Fruit fly (Drosophila melanogaster) whole organism, embryonic: ENCODE results near the gene CG16812.

Experiments used
- Ada2b ChIP-seq: fragments of 200-800 bp; sonication (Bioruptor generic); IDR thresholded peaks from 2 replicates; pipeline ENCODE4 v1.3.6; 2022; ENCODE audit warnings: missing biosample characterization, missing genetic modification characterization
- CG10267 ChIP-seq: fragments of 200-800 bp; sonication (Bioruptor generic); optimal IDR thresholded peaks from 2 replicates; lab custom pipeline; 2018; ENCODE audit warnings: missing biosample characterization, mild to moderate bottlenecking, missing genetic modification characterization, moderate library complexity
- CG10979 ChIP-seq: fragments of 200-800 bp; sonication (Bioruptor generic); optimal IDR thresholded peaks from 2 replicates; lab custom pipeline; 2018; ENCODE audit warnings: missing biosample characterization, mild to moderate bottlenecking, missing genetic modification characterization, moderate library complexity
- CG14050 ChIP-seq: fragments of 200-800 bp; sonication (Bioruptor generic); IDR thresholded peaks from 3 replicates; pipeline ENCODE4 v1.3.6; 2022; ENCODE audit warnings: missing biosample characterization, missing genetic modification characterization
- CG14860 ChIP-seq: fragments of 200-800 bp; sonication (Bioruptor generic); IDR thresholded peaks from 3 replicates; pipeline ENCODE4 v1.3.6; 2022; ENCODE audit warnings: missing biosample characterization, missing genetic modification characterization; ENCODE audit not compliant: partially characterized antibody
- CG15479 ChIP-seq: fragments of 200-800 bp; sonication (Bioruptor generic); optimal IDR thresholded peaks from 3 replicates; lab custom pipeline; 2019; ENCODE audit warnings: missing biosample characterization, mild to moderate bottlenecking, missing genetic modification characterization, moderate library complexity
- CG17568 ChIP-seq: fragments of 200-800 bp; sonication (Bioruptor generic); optimal IDR thresholded peaks from 2 replicates; lab custom pipeline; 2018; ENCODE audit warnings: missing biosample characterization, mild to moderate bottlenecking, missing genetic modification characterization, moderate library complexity
- CG17829 ChIP-seq: fragments of 200-800 bp; optimal IDR thresholded peaks from 2 replicates; lab custom pipeline; 2019; ENCODE audit warnings: missing biosample characterization, mild to moderate bottlenecking, missing genetic modification characterization, moderate library complexity
- CG1792 ChIP-seq: fragments of 200-800 bp; sonication (Bioruptor generic); optimal IDR thresholded peaks from 2 replicates; lab custom pipeline; 2016; ENCODE audit warnings: missing biosample characterization, missing genetic modification characterization
- CG18476 ChIP-seq: fragments of 200-800 bp; sonication (Bioruptor generic); optimal IDR thresholded peaks from 2 replicates; lab custom pipeline; 2016; ENCODE audit warnings: missing biosample characterization, mild to moderate bottlenecking, missing genetic modification characterization
- CG2712 ChIP-seq: fragments of 200-800 bp; optimal IDR thresholded peaks from 3 replicates; lab custom pipeline; 2019; ENCODE audit warnings: missing biosample characterization, mild to moderate bottlenecking, missing genetic modification characterization, moderate library complexity
- CG3163 ChIP-seq: fragments of 200-800 bp; sonication (Bioruptor generic); optimal IDR thresholded peaks from 3 replicates; lab custom pipeline; 2016; ENCODE audit warnings: missing biosample characterization, missing genetic modification characterization
- CG32767 ChIP-seq: fragments of 200-800 bp; sonication (Bioruptor generic); IDR thresholded peaks from 2 replicates; pipeline ENCODE4 v1.3.6; 2022; ENCODE audit warnings: missing biosample characterization, missing genetic modification characterization
- CG43689 ChIP-seq: fragments of 200-800 bp; sonication (Bioruptor generic); IDR thresholded peaks from 2 replicates; pipeline ENCODE4 v1.3.6; 2022; ENCODE audit warnings: missing biosample characterization, missing genetic modification characterization
- CG4404 ChIP-seq: fragments of 200-800 bp; sonication (Bioruptor generic); IDR thresholded peaks from 2 replicates; pipeline ENCODE4 v1.3.6; 2022; ENCODE audit warnings: missing biosample characterization, missing genetic modification characterization
- CG6765 ChIP-seq: fragments of 200-800 bp; sonication (Bioruptor generic); optimal IDR thresholded peaks from 3 replicates; lab custom pipeline; 2017; ENCODE audit warnings: missing biosample characterization, mild to moderate bottlenecking, missing genetic modification characterization
- CrebB ChIP-seq: fragments of 200-800 bp; sonication (Bioruptor generic); optimal IDR thresholded peaks from 3 replicates; lab custom pipeline; 2018; ENCODE audit warnings: missing biosample characterization, mild to moderate bottlenecking, missing genetic modification characterization
- Ets65A ChIP-seq: fragments of 200-800 bp; sonication (Bioruptor generic); peaks from one replicate; lab custom pipeline; 2016; ENCODE audit warnings: missing biosample characterization, missing genetic modification characterization
- Jarid2 ChIP-seq: fragments of 200-800 bp; sonication (Bioruptor generic); optimal IDR thresholded peaks from 3 replicates; lab custom pipeline; 2017; ENCODE audit warnings: mild to moderate bottlenecking, missing biosample characterization, missing genetic modification reagents, missing genetic modification characterization
- Kr ChIP-seq: fragments of 200-800 bp; sonication (Bioruptor generic); optimal IDR thresholded peaks from 2 replicates; lab custom pipeline; 2017; ENCODE audit warnings: missing biosample characterization, mild to moderate bottlenecking, missing genetic modification characterization
- cad ChIP-seq: fragments of >200 bp; optimal IDR thresholded peaks from 2 replicates; lab custom pipeline; 2017; ENCODE audit warnings: missing biosample characterization, missing genetic modification characterization
- chif ChIP-seq, 2 experiments: fragments of 200-800 bp; sonication (Bioruptor generic); optimal IDR thresholded peaks; 3 replicates each; lab custom pipeline; 2016; ENCODE audit warnings: missing biosample characterization in 2 of 2, missing genetic modification characterization in 2 of 2
- da ChIP-seq: fragments of 200-800 bp; sonication (Bioruptor generic); optimal IDR thresholded peaks from 2 replicates; lab custom pipeline; 2016; ENCODE audit warnings: missing biosample characterization, missing genetic modification characterization
- disco-r ChIP-seq: fragments of 200-800 bp; sonication (Bioruptor generic); optimal IDR thresholded peaks from 2 replicates; lab custom pipeline; 2016; ENCODE audit warnings: missing biosample characterization, missing genetic modification characterization
- nom ChIP-seq: fragments of 200-800 bp; sonication (Bioruptor generic); optimal IDR thresholded peaks from 2 replicates; lab custom pipeline; 2017; ENCODE audit warnings: missing biosample characterization, missing genetic modification characterization, mild to moderate bottlenecking, moderate library complexity, missing genetic modification reagents
- p53 ChIP-seq: fragments of 200-800 bp; sonication (Bioruptor generic); optimal IDR thresholded peaks from 2 replicates; lab custom pipeline; 2016; ENCODE audit warnings: missing biosample characterization, missing genetic modification characterization
- pb ChIP-seq: fragments of 200-800 bp; sonication (Bioruptor generic); optimal IDR thresholded peaks from 3 replicates; lab custom pipeline; 2016; ENCODE audit warnings: missing biosample characterization, missing genetic modification characterization
- pros ChIP-seq: fragments of 200-800 bp; sonication (Bioruptor generic); optimal IDR thresholded peaks from 3 replicates; lab custom pipeline; 2019; ENCODE audit warnings: missing biosample characterization, mild to moderate bottlenecking, missing genetic modification characterization, moderate library complexity
- sc ChIP-seq, 3 experiments: fragments of >200 bp in 2 of 3; fragments of 200-800 bp in 1 of 3; sonication (Bioruptor generic) in 1 of 3; optimal IDR thresholded peaks; 2 replicates in 2 of 3; 3 replicates in 1 of 3; lab custom pipeline; 2017; ENCODE audit warnings: mild to moderate bottlenecking in 1 of 3, missing biosample characterization in 1 of 3, missing genetic modification characterization in 1 of 3, missing genetic modification reagents in 1 of 3
- slou ChIP-seq: fragments of 200-800 bp; sonication (Bioruptor generic); optimal IDR thresholded peaks from 3 replicates; lab custom pipeline; 2016; ENCODE audit warnings: missing biosample characterization, missing genetic modification characterization
- sna ChIP-seq: fragments of 200-800 bp; sonication (Bioruptor generic); IDR thresholded peaks from 2 replicates; pipeline ENCODE4 v1.3.6; 2022; ENCODE audit warnings: missing biosample characterization, missing genetic modification characterization; ENCODE audit not compliant: partially characterized antibody
- sr ChIP-seq: fragments of 200-800 bp; sonication (Bioruptor generic); IDR thresholded peaks from 3 replicates; pipeline ENCODE4 v1.3.6; 2022; ENCODE audit warnings: missing biosample characterization, missing genetic modification characterization
- tll ChIP-seq, 2 experiments: fragments of 200-800 bp in 1 of 2; fragments of >200 bp in 1 of 2; sonication (Bioruptor generic) in 1 of 2; optimal IDR thresholded peaks; 2 replicates each; lab custom pipeline; 2017 to 2019; ENCODE audit warnings: missing biosample characterization in 2 of 2, missing genetic modification characterization in 2 of 2, mild to moderate bottlenecking in 1 of 2, moderate library complexity in 1 of 2
- twi ChIP-seq: fragments of 200-800 bp; optimal IDR thresholded peaks from 2 replicates; lab custom pipeline; 2019; ENCODE audit warnings: missing biosample characterization, mild to moderate bottlenecking, missing genetic modification characterization, moderate library complexity
- vfl ChIP-seq: fragments of 200-800 bp; sonication (Bioruptor generic); optimal IDR thresholded peaks from 2 replicates; lab custom pipeline; 2016; ENCODE audit warnings: missing biosample characterization, missing genetic modification characterization
- wor ChIP-seq: fragments of 200-800 bp; sonication (Bioruptor generic); IDR thresholded peaks from 2 replicates; pipeline ENCODE4 v1.3.6; 2022; ENCODE audit warnings: missing biosample characterization, missing genetic modification characterization
- zen ChIP-seq: fragments of 200-800 bp; sonication (Bioruptor generic); optimal IDR thresholded peaks from 3 replicates; lab custom pipeline; 2018; ENCODE audit warnings: missing biosample characterization, mild to moderate bottlenecking, missing genetic modification characterization, moderate library complexity

CG16812 gene

DNA sequence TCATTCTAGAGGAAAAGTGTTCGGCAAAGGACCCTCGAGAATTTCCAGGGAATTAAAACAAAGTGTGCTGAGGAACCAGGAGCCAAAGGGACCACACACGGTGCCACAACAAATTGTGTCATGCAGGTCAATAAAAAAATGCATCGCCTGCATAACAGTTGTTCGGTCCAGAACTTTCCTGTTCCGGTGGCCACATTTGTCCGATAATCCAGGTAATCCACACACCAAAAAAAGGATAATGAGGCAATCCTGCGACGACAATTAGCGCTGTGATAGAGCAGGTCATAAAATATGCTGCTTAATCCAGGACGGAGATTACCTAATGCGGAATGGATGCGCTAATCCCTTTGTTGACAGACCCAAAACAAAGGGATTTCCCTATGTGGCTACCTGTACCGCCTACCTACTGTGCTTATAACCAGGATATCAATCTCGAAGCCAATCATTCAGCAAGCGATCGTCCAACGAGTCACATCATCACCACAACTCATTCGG is 7.0 kb downstream of the CG16812 start, which contains the start of gene CG16815 (continued):
- no peak for TF ChIP-seq CG14860 (GFP tag; lab: Robert Waterston, UW)
- no peak for TF ChIP-seq CG18476 (GFP tag; lab: Kevin White, UChicago)

DNA sequence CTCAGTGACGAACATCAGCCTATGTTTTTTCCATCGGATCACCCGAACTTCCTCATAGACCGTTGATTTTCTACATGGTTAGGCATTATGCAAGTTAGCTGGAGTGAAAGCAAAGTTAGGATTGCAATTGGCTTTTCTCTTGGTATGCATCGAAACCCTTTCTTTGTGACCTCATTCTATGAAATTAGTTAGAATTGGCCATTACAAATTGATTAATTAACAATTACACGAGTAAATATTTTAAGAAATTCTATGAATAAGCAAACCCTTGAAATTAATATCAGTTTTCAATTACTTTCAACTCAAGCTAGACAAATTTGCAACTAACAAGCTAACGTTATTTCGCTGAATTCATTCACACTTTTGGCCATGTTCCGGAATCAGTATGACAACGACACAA is 9.4 kb downstream of the CG16812 start, which contains the start of gene Prosalpha6T:
Gene Prosalpha6T, plus strand, starts transcription at position 301 of the 400 bp plus-strand sequence.
- TF ChIP-seq CrebB (tag; lab: Kevin White, UChicago) = no peak
- TF ChIP-seq CG10267 (tag; lab: Kevin White, UChicago) = no peak
- TF ChIP-seq slou (GFP tag; lab: Kevin White, UChicago) = no peak
- TF ChIP-seq CG17568 (GFP tag; lab: Kevin White, UChicago) = no peak
- no peak for TF ChIP-seq nom (GFP tag; lab: Kevin White, UChicago)
- no peak for TF ChIP-seq pb
- no peak for TF ChIP-seq chif (GFP tag; optimal IDR thresholded peaks at IDR 0.05; lab: Kevin White, UChicago)
- TF ChIP-seq da (GFP tag; lab: Kevin White, UChicago) = no peak
- TF ChIP-seq sna (GFP tag; lab: Robert Waterston, UW) = no peak
- TF ChIP-seq CG10979 = no peak
- TF ChIP-seq sc (optimal IDR thresholded peaks at IDR 0.05; lab: Kevin White, UChicago) = no peak
- no peak for TF ChIP-seq sc (GFP tag; optimal IDR thresholded peaks at IDR 0.05; lab: Kevin White, UChicago)
- TF ChIP-seq CG1792 (GFP tag; lab: Kevin White, UChicago) = no peak
- TF ChIP-seq CG2712 (tag; lab: Kevin White, UChicago) = no peak
- TF ChIP-seq sr (GFP tag; lab: Robert Waterston, UW) = no peak
- TF ChIP-seq CG43689 (GFP tag; lab: Robert Waterston, UW) = no peak
- TF ChIP-seq CG32767 (GFP tag; lab: Robert Waterston, UW) = no peak
- TF ChIP-seq CG4404 (GFP tag; lab: Robert Waterston, UW) = no peak
- no peak for TF ChIP-seq vfl (GFP tag; lab: Kevin White, UChicago)
- TF ChIP-seq CG3163 (GFP tag; lab: Kevin White, UChicago) = no peak

DNA sequence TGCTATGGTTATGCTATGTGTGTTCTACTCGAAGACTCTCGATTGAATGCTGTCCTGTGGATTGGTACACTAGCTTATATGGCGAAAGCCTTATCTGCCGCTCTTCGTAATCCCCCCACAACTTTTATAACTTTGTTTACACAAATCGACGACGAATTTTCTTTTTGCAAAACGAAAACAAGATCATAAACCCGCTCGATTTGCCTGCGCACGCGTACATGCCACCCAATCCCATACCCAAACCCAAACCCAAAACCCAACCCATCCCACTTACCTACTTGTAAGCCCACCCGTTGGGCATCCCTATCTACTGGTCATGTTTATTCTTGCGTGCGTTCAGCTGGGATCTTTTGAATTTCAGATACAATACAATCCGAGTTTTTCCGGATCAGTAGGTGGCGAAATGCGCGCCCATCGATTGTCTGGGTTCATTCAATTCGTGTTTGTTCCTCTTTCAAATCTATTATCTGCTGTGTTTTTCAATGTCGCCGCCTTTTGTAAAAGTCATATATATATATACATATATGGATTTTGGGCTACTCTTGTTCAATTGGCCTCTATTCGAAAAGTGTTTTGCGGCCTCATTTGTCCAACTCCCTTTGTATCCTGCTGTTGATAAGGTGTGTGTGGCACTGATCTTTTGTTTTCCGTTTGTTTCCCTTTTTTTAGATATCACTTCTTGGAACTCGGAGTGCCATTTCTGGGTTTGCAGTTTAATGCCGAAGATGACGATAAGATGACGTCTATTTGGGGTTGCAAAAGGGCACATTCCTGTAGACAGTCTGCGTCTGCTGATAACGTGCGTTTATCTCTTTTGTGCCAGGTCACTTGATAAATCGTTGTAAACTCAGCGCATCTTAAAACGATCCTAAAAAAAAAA is 12.5 kb downstream of the CG16812 start, which contains the start of gene Mabi:
Gene Mabi, minus strand, starts transcription at position 51 of the 880 bp plus-strand sequence.
- no peak for TF ChIP-seq Ada2b
- TF ChIP-seq CG17829 (tag; lab: Kevin White, UChicago) = no peak
- no peak for TF ChIP-seq wor (GFP tag; lab: Robert Waterston, UW)
- TF ChIP-seq disco-r (GFP tag; lab: Kevin White, UChicago) = no peak
- TF ChIP-seq cad (GFP tag; lab: Kevin White, UChicago) = peak; percentile 32
- TF ChIP-seq twi (tag; lab: Kevin White, UChicago) = peak; percentile 34
- TF ChIP-seq pros (GFP tag; lab: Kevin White, UChicago) = peak; percentile 11
- peak; percentile 75 for TF ChIP-seq zen
- TF ChIP-seq Kr = peak; percentile 63
- TF ChIP-seq CG15479 (GFP tag; lab: Kevin White, UChicago) = peak; percentile 100
- TF ChIP-seq Jarid2 (GFP tag; lab: Kevin White, UChicago) = no peak
- TF ChIP-seq CG14050 (GFP tag; lab: Robert Waterston, UW) = no peak
- peak; percentile 36 for TF ChIP-seq Ets65A (GFP tag; lab: Kevin White, UChicago)
- no peak for TF ChIP-seq da (GFP tag; lab: Kevin White, UChicago)
- TF ChIP-seq p53 = peak; percentile 57
- no peak for TF ChIP-seq CG6765 (GFP tag; lab: Kevin White, UChicago)
- peak in 1 of 2 experiments; percentile 79 for TF ChIP-seq tll (GFP tag; optimal IDR thresholded peaks at IDR 0.05; lab: Kevin White, UChicago)
